Worm (Caenorhabditis elegans): ENCODE measurements around the gene F38B6.8.

DNA sequence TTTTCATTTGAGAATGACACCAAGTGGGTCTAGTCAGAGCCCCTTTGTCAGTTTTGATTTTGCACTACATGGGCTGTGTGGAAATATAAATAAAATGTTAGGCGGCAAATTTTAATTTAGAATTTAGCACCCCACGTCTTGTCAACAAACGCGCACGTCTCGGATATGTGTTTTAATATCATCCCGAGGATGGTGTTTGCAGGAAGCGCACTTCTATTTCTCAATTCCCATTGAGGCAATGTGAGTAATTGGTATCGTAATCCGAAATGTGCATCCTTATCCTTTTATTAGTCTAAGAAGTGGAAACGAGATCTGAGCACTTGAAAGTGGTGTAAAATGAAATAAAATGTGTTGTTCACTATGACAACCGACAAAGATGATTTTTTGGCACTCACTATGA lies 5.2 kb upstream of the F38B6.8 start:
- no peak for TF ChIP-seq odd-2 (tag; optimal IDR thresholded peaks at IDR 0.05)
- TF ChIP-seq dve-1 (tag; optimal IDR thresholded peaks at IDR 0.05): no peak
- TF ChIP-seq ceh-22 (tag; optimal IDR thresholded peaks at IDR 0.05): no peak
- TF ChIP-seq tbx-2 (tag; optimal IDR thresholded peaks at IDR 0.05): no peak
- no peak for TF ChIP-seq ceh-9 (tag; optimal IDR thresholded peaks at IDR 0.05)
- no peak for TF ChIP-seq ceh-19 (GFP tag; optimal IDR thresholded peaks at IDR 0.05)
- no peak for TF ChIP-seq unc-86 (tag; optimal IDR thresholded peaks at IDR 0.05)
- TF ChIP-seq ceh-14 (tag; optimal IDR thresholded peaks at IDR 0.05): no peak
- no peak for TF ChIP-seq pag-3 (tag; optimal IDR thresholded peaks at IDR 0.05; ENCODE audit: borderline replicate concordance)
- TF ChIP-seq hlh-15 (tag; optimal IDR thresholded peaks at IDR 0.05): no peak
- TF ChIP-seq pha-4 (tag; optimal IDR thresholded peaks at IDR 0.05): no peak
- TF ChIP-seq elt-4 (tag; optimal IDR thresholded peaks at IDR 0.05): no peak

Measured in whole organism, late embryonic.